Worm (Caenorhabditis elegans) whole organism, mixed stage, embryonic: ENCODE data around the gene smr-1.

ENCODE experiments used
- ceh-83 ChIP-seq: fragments of 200-800 bp; sonication (Bioruptor generic); optimal IDR thresholded peaks from 2 replicates; lab custom pipeline; 2018; ENCODE audit warnings: mild to moderate bottlenecking, missing genetic modification characterization, missing compliant biosample characterization
- nhr-2 ChIP-seq: fragments of 150-350 bp; optimal IDR thresholded peaks from 2 replicates; lab custom pipeline; 2014; ENCODE audit warnings: missing biosample characterization, missing genetic modification characterization
- nhr-76 ChIP-seq: sonication (generic microtip); optimal IDR thresholded peaks from 2 replicates; lab custom pipeline; 2017; ENCODE audit warnings: missing biosample characterization, missing genetic modification characterization
- pha-4 ChIP-seq: fragments of 150-350 bp; optimal IDR thresholded peaks from 2 replicates; lab custom pipeline; 2018; ENCODE audit warnings: missing biosample characterization, missing genetic modification reagents, missing genetic modification characterization
- snpc-4 ChIP-seq: fragments of 150-350 bp; optimal IDR thresholded peaks from 2 replicates; lab custom pipeline; 2014; ENCODE audit warnings: missing biosample characterization, missing genetic modification characterization
- tbx-8 ChIP-seq: fragments of 200-800 bp; sonication (Bioruptor generic); optimal IDR thresholded peaks from 2 replicates; lab custom pipeline; 2018; ENCODE audit warnings: mild to moderate bottlenecking, missing genetic modification characterization, moderate library complexity, missing compliant biosample characterization

DNA sequence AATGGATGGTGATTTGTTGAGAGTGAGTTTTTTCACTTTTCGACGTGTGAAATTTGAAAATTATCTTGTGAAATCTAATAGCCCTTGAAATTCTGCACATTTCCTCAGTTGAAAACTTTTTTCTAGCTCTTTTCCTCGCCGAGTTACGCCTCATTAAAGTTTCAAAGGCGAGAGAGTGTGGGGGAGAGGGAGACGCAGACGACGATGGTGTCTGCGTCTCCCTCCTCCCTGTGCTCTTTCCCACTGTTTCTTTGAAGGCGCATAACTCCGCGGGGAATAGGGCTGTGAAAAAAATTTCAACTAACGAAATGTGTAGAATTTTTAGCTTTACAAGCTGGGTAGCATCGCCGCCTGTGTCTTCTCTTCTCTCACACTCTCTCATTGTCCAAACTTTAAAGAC is 23.4 kb downstream of the smr-1 start:
- no peak for TF ChIP-seq snpc-4 (tag; lab: Kevin White, UChicago)
- TF ChIP-seq tbx-8 = no peak
- no peak for TF ChIP-seq nhr-76 (tag; lab: Kevin White, UChicago)
- TF ChIP-seq pha-4 = no peak
- no peak for TF ChIP-seq nhr-2 (tag; lab: Kevin White, UChicago)
- no peak for TF ChIP-seq ceh-83 (GFP tag; lab: Kevin White, UChicago)
